Worm (Caenorhabditis elegans) whole organism, mixed stage, embryonic: ENCODE data around the gene gei-3.

Source experiments
- M03D4.4 ChIP-seq: sonication (generic microtip); optimal IDR thresholded peaks from 2 replicates; lab custom pipeline; 2017; ENCODE audit warnings: mild to moderate bottlenecking, missing genetic modification characterization, missing compliant biosample characterization
- bed-3 ChIP-seq: fragments of 200-800 bp; sonication (Bioruptor generic); optimal IDR thresholded peaks from 3 replicates; lab custom pipeline; 2018; ENCODE audit warnings: mild to moderate bottlenecking, missing genetic modification characterization, moderate library complexity, missing compliant biosample characterization
- blmp-1 ChIP-seq: fragments of 150-350 bp; optimal IDR thresholded peaks from 2 replicates; lab custom pipeline; 2014; ENCODE audit warnings: missing biosample characterization, missing genetic modification characterization
- ceh-39 ChIP-seq: fragments of 150-350 bp; optimal IDR thresholded peaks from 2 replicates; lab custom pipeline; 2014; ENCODE audit warnings: missing biosample characterization, missing genetic modification characterization
- ceh-43 ChIP-seq: fragments of 200-800 bp; sonication (Bioruptor generic); optimal IDR thresholded peaks from 2 replicates; lab custom pipeline; 2018; ENCODE audit warnings: mild to moderate bottlenecking, missing genetic modification characterization, moderate library complexity, missing compliant biosample characterization
- ceh-83 ChIP-seq: fragments of 200-800 bp; sonication (Bioruptor generic); optimal IDR thresholded peaks from 2 replicates; lab custom pipeline; 2018; ENCODE audit warnings: mild to moderate bottlenecking, missing genetic modification characterization, missing compliant biosample characterization
- ces-1 ChIP-seq: fragments of 150-350 bp; optimal IDR thresholded peaks from 2 replicates; lab custom pipeline; 2014; ENCODE audit warnings: missing biosample characterization, missing genetic modification reagents, missing genetic modification characterization
- drap-1 ChIP-seq: fragments of 200-800 bp; sonication (Bioruptor generic); optimal IDR thresholded peaks from 3 replicates; lab custom pipeline; 2018; ENCODE audit warnings: mild to moderate bottlenecking, missing genetic modification characterization, missing compliant biosample characterization
- elt-1 ChIP-seq: sonication (generic microtip); optimal IDR thresholded peaks from 2 replicates; lab custom pipeline; 2017; ENCODE audit warnings: missing genetic modification characterization, mild to moderate bottlenecking, missing compliant biosample characterization, antibody characterized with exemption, moderate library complexity, borderline replicate concordance; ENCODE audit not compliant: insufficient read depth
- elt-3 ChIP-seq: fragments of 150-350 bp; optimal IDR thresholded peaks from 2 replicates; lab custom pipeline; 2014; ENCODE audit warnings: missing biosample characterization, missing genetic modification characterization
- flh-1 ChIP-seq: fragments of 200-800 bp; sonication (Bioruptor generic); optimal IDR thresholded peaks from 2 replicates; lab custom pipeline; 2018; ENCODE audit warnings: mild to moderate bottlenecking, missing genetic modification characterization, moderate library complexity, missing compliant biosample characterization
- hlh-1 ChIP-seq: fragments of 150-350 bp; optimal IDR thresholded peaks from 2 replicates; lab custom pipeline; 2014; ENCODE audit warnings: missing biosample characterization, missing genetic modification reagents, missing genetic modification characterization
- lin-13 ChIP-seq: fragments of 150-350 bp; optimal IDR thresholded peaks from 2 replicates; lab custom pipeline; 2014; ENCODE audit warnings: missing biosample characterization, missing genetic modification characterization
- lsy-2 ChIP-seq: fragments of 150-350 bp; optimal IDR thresholded peaks from 2 replicates; lab custom pipeline; 2014; ENCODE audit warnings: missing biosample characterization, missing genetic modification characterization
- mab-5 ChIP-seq: fragments of 150-350 bp; optimal IDR thresholded peaks from 2 replicates; lab custom pipeline; 2014; ENCODE audit warnings: missing biosample characterization, missing genetic modification characterization
- mep-1 ChIP-seq: fragments of 150-350 bp; optimal IDR thresholded peaks from 2 replicates; lab custom pipeline; 2017; ENCODE audit warnings: missing biosample characterization, missing genetic modification reagents, missing genetic modification characterization, inconsistent platforms
- mls-2 ChIP-seq: sonication (generic microtip); optimal IDR thresholded peaks from 2 replicates; lab custom pipeline; 2016; ENCODE audit warnings: mild to moderate bottlenecking, missing genetic modification characterization, moderate library complexity, missing compliant biosample characterization
- nhr-12 ChIP-seq: fragments of 150-350 bp; optimal IDR thresholded peaks from 2 replicates; lab custom pipeline; 2014; ENCODE audit warnings: missing biosample characterization, missing genetic modification characterization
- nhr-2 ChIP-seq: fragments of 150-350 bp; optimal IDR thresholded peaks from 2 replicates; lab custom pipeline; 2014; ENCODE audit warnings: missing biosample characterization, missing genetic modification characterization
- nhr-237 ChIP-seq: fragments of 150-350 bp; optimal IDR thresholded peaks from 2 replicates; lab custom pipeline; 2014; ENCODE audit warnings: missing biosample characterization, missing genetic modification characterization
- nhr-28 ChIP-seq: fragments of 150-350 bp; optimal IDR thresholded peaks from 2 replicates; lab custom pipeline; 2014; ENCODE audit warnings: missing biosample characterization, missing genetic modification characterization
- nhr-76 ChIP-seq: sonication (generic microtip); optimal IDR thresholded peaks from 2 replicates; lab custom pipeline; 2017; ENCODE audit warnings: missing biosample characterization, missing genetic modification characterization
- pha-4 ChIP-seq: fragments of 150-350 bp; optimal IDR thresholded peaks from 2 replicates; lab custom pipeline; 2018; ENCODE audit warnings: missing biosample characterization, missing genetic modification reagents, missing genetic modification characterization
- sem-2 ChIP-seq: fragments of 200-800 bp; sonication (Bioruptor generic); optimal IDR thresholded peaks from 2 replicates; lab custom pipeline; 2018; ENCODE audit warnings: mild to moderate bottlenecking, missing genetic modification characterization, missing compliant biosample characterization
- snpc-4 ChIP-seq: fragments of 150-350 bp; optimal IDR thresholded peaks from 2 replicates; lab custom pipeline; 2014; ENCODE audit warnings: missing biosample characterization, missing genetic modification characterization
- sptf-1 ChIP-seq: sonication (generic microtip); optimal IDR thresholded peaks from 2 replicates; lab custom pipeline; 2017; ENCODE audit warnings: mild to moderate bottlenecking, missing genetic modification characterization, moderate library complexity, missing compliant biosample characterization
- tbx-8 ChIP-seq: fragments of 200-800 bp; sonication (Bioruptor generic); optimal IDR thresholded peaks from 2 replicates; lab custom pipeline; 2018; ENCODE audit warnings: mild to moderate bottlenecking, missing genetic modification characterization, moderate library complexity, missing compliant biosample characterization
- unc-39 ChIP-seq: fragments of 150-350 bp; optimal IDR thresholded peaks from 2 replicates; lab custom pipeline; 2014; ENCODE audit warnings: missing biosample characterization, missing genetic modification characterization
- unc-62 ChIP-seq: fragments of 150-350 bp; optimal IDR thresholded peaks from 2 replicates; lab custom pipeline; 2014; ENCODE audit warnings: missing biosample characterization, missing genetic modification reagents, missing genetic modification characterization
- zip-8 ChIP-seq: fragments of 150-350 bp; optimal IDR thresholded peaks from 2 replicates; lab custom pipeline; 2014; ENCODE audit warnings: missing biosample characterization, missing genetic modification characterization
- ztf-11 ChIP-seq: fragments of 150-350 bp; optimal IDR thresholded peaks from 2 replicates; lab custom pipeline; 2014; ENCODE audit warnings: missing biosample characterization, missing genetic modification characterization

gei-3 gene

DNA sequence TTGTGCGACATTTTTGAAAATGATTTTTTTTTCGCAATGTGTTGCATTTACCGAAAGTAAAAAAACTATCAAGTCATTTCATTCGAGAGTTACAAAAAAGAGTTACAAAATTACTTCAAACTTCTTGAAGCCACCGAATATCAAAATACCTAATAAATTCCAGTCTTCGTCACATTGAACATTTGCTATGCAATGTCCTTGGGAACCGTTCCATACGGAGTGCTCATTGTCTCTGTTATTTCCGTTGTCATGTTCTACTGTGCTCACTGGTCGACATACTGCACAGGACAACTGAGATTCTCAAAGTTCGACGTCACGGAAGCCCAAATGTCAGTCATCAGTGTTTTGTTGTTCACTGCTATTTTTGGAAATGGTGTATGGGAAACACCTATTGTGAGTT, 49.4 kb downstream of the gei-3 start:
- TF ChIP-seq nhr-237 (tag; lab: Kevin White, UChicago) = no peak
- no peak for TF ChIP-seq M03D4.4 (tag; lab: Kevin White, UChicago)
- no peak for TF ChIP-seq mab-5 (tag; lab: Kevin White, UChicago)
- TF ChIP-seq nhr-76 = no peak
- TF ChIP-seq ceh-83 (GFP tag; lab: Kevin White, UChicago) = no peak
- TF ChIP-seq pha-4 (tag; lab: Kevin White, UChicago) = no peak
- no peak for TF ChIP-seq zip-8
- TF ChIP-seq ces-1 = no peak
- TF ChIP-seq mep-1 (tag; lab: Kevin White, UChicago) = no peak
- no peak for TF ChIP-seq nhr-12

DNA sequence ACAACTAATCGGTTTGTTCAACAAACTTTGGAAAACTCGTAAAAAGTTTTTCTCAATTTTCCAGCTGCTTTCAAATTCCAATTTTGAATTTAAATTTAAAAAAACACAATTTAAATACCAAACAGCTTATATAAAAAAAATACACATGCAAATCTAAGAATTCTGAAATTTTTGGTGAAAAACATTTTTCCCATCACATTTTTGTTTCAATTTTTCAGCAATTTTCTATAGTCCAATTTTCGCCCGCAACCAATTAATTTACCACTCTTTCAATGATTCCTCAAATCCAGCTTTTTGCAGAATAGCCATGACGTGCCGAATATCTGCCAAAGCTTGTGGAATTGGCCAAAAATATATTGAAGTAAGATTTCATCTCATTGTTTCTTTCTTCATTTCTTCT, 51.7 kb downstream of the gei-3 start, which contains the start of gene cept-1:
cept-1 (plus strand) TSS at position 301 of the 400 bp plus-strand sequence.
- TF ChIP-seq flh-1 (GFP tag; lab: Kevin White, UChicago) (no peak), snpc-4 (tag; lab: Kevin White, UChicago) (no peak), elt-1 (tag; lab: Kevin White, UChicago) (no peak), hlh-1 (no peak), sem-2 (GFP tag; lab: Kevin White, UChicago) (no peak), M03D4.4 (tag; lab: Kevin White, UChicago) (no peak), lsy-2 (tag; lab: Kevin White, UChicago) (no peak), unc-62 (no peak), mls-2 (tag; lab: Kevin White, UChicago) (no peak), tbx-8 (no peak), ceh-83 (GFP tag; lab: Kevin White, UChicago) (no peak), elt-3 (tag; lab: Kevin White, UChicago) (no peak), zip-8 (no peak), nhr-76 (no peak), nhr-2 (no peak), ces-1 (no peak), ceh-39 (no peak), mep-1 (tag; lab: Kevin White, UChicago) (no peak)

DNA sequence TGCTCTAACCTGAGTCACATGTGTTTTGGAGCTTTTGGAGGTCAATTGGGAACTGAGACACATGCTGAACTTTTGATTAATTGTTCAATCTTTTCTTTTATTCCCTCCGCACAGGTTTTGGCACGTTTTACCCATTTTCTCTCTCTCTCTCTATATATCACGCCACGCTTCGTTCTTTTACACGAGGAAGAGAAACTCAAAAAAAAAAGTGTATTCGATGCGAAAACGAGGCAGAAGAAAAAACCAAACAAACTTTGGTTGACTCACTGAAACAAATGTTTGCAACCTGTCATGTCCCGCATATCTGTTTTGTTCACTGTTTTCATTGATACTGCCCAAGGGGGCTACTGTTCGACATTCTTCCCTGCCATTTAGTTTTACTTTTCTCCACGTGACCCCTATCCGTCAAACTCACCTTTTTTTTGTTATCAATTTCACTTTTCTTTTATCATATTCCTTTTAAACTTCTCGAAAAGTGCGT, 52.1 kb downstream of the gei-3 start:
- TF ChIP-seq sptf-1 (tag; lab: Kevin White, UChicago) = no peak
- no peak for TF ChIP-seq elt-1 (tag; lab: Kevin White, UChicago)
- no peak for TF ChIP-seq tbx-8
- TF ChIP-seq sem-2 (GFP tag; lab: Kevin White, UChicago) = no peak
- TF ChIP-seq zip-8 = no peak
- no peak for TF ChIP-seq ceh-83 (GFP tag; lab: Kevin White, UChicago)

DNA sequence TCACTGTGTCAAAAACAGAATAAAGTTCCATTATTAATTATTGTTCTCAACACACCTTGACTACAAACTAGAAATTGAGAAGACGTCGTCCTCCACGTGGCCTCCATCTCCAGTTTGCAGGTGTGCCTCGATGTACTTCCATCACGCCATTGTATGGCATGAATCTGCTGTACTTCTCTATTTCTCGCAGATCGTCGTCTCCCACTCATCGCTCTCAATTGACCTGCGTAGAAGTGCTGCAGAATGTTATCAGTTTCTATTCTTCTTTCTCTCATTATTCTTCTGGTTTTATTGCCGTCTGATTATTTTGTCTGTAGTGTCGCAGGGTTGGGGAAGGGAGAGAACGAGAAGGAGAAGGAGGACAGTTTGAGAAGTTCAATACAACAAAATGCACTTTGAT, 53.8 kb downstream of the gei-3 start:
- TF ChIP-seq flh-1 (GFP tag; lab: Kevin White, UChicago) (no peak), nhr-28 (no peak), snpc-4 (tag; lab: Kevin White, UChicago) (no peak), nhr-237 (tag; lab: Kevin White, UChicago) (no peak), sptf-1 (tag; lab: Kevin White, UChicago) (no peak), drap-1 (GFP tag; lab: Kevin White, UChicago) (no peak), ces-1 (no peak), blmp-1 (tag; lab: Kevin White, UChicago) (no peak), lin-13 (tag; lab: Kevin White, UChicago) (no peak), elt-3 (tag; lab: Kevin White, UChicago) (no peak), zip-8 (no peak), nhr-12 (no peak), ceh-39 (no peak)

DNA sequence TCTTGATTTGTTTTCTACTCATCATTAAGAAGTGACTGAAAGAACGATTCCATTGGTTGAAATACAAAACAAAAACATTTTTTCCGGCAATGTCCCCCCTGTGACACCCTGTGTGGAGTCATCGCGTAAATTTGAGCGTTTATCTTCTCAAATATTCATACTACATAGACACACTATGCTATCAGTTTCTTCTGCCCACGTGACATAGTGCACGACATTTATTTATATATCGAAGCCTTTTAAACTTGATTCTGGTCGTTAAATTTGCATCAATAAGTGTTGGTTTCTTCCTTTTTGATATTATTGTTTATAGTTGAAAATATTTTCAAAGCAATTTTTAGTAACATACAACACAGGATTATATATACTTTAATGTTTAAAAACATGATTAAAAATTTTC, 54.4 kb downstream of the gei-3 start:
- TF ChIP-seq blmp-1 (tag; lab: Kevin White, UChicago) (no peak), drap-1 (GFP tag; lab: Kevin White, UChicago) (no peak), ceh-39 (no peak), ceh-43 (GFP tag; lab: Kevin White, UChicago) (no peak), bed-3 (GFP tag; lab: Kevin White, UChicago) (no peak), pha-4 (tag; lab: Kevin White, UChicago) (no peak), mls-2 (tag; lab: Kevin White, UChicago) (no peak), ztf-11 (tag; lab: Kevin White, UChicago) (no peak), M03D4.4 (tag; lab: Kevin White, UChicago) (no peak), unc-39 (tag; lab: Kevin White, UChicago) (no peak), mab-5 (tag; lab: Kevin White, UChicago) (no peak), elt-1 (tag; lab: Kevin White, UChicago) (no peak), zip-8 (no peak), sem-2 (GFP tag; lab: Kevin White, UChicago) (no peak), flh-1 (GFP tag; lab: Kevin White, UChicago) (no peak), elt-3 (tag; lab: Kevin White, UChicago) (no peak), ces-1 (no peak)
